Fruit fly (Drosophila melanogaster) whole organism, embryonic: ENCODE data around the gene mRpL40.

ENCODE experiments used
- CG11247 ChIP-seq: fragments of 200-800 bp; sonication (Bioruptor generic); IDR thresholded peaks from 2 replicates; pipeline ENCODE4 v1.3.6; 2022; ENCODE audit warnings: missing biosample characterization, missing genetic modification characterization
- CG11504 ChIP-seq: fragments of 200-800 bp; sonication (Bioruptor generic); optimal IDR thresholded peaks from 3 replicates; lab custom pipeline; 2019; ENCODE audit warnings: missing biosample characterization, mild to moderate bottlenecking, missing genetic modification characterization, moderate library complexity
- CG11695 ChIP-seq: fragments of 200-800 bp; sonication (Bioruptor generic); IDR thresholded peaks from 3 replicates; pipeline ENCODE4 v1.3.6; 2022; ENCODE audit warnings: missing biosample characterization, missing genetic modification characterization
- CG12219 ChIP-seq: fragments of 200-800 bp; sonication (Bioruptor generic); optimal IDR thresholded peaks from 3 replicates; lab custom pipeline; 2018; ENCODE audit warnings: missing biosample characterization, mild to moderate bottlenecking, missing genetic modification characterization
- CG13424 ChIP-seq: fragments of 200-800 bp; sonication (Bioruptor generic); optimal IDR thresholded peaks from 2 replicates; lab custom pipeline; 2019; ENCODE audit warnings: missing biosample characterization, mild to moderate bottlenecking, missing genetic modification characterization, moderate library complexity
- CG13775 ChIP-seq: fragments of 200-800 bp; sonication (Bioruptor generic); optimal IDR thresholded peaks from 3 replicates; lab custom pipeline; 2017; ENCODE audit warnings: missing biosample characterization, mild to moderate bottlenecking, missing genetic modification characterization
- CG14710 ChIP-seq: fragments of 200-800 bp; sonication (Bioruptor generic); optimal IDR thresholded peaks from 3 replicates; lab custom pipeline; 2019; ENCODE audit warnings: missing biosample characterization, mild to moderate bottlenecking, missing genetic modification characterization, moderate library complexity
- CG15696 ChIP-seq: fragments of 200-800 bp; sonication (Bioruptor generic); optimal IDR thresholded peaks from 2 replicates; lab custom pipeline; 2019; ENCODE audit warnings: missing biosample characterization, mild to moderate bottlenecking, missing genetic modification characterization, moderate library complexity
- CG1602 ChIP-seq: fragments of 200-800 bp; sonication (Bioruptor generic); optimal IDR thresholded peaks from 3 replicates; lab custom pipeline; 2016; ENCODE audit warnings: missing biosample characterization, missing genetic modification characterization
- CG1647 ChIP-seq: fragments of 200-800 bp; sonication (Bioruptor generic); optimal IDR thresholded peaks from 3 replicates; lab custom pipeline; 2016; ENCODE audit warnings: missing biosample characterization, missing genetic modification characterization
- CG18011 ChIP-seq: fragments of 200-800 bp; sonication (Bioruptor generic); optimal IDR thresholded peaks from 2 replicates; lab custom pipeline; 2017; ENCODE audit warnings: missing biosample characterization, missing genetic modification characterization, mild to moderate bottlenecking, moderate library complexity, missing genotype
- CG1832 ChIP-seq: fragments of 200-800 bp; sonication (Bioruptor generic); optimal IDR thresholded peaks from 2 replicates; lab custom pipeline; 2017; ENCODE audit warnings: missing biosample characterization, mild to moderate bottlenecking, missing genetic modification characterization, inconsistent platforms
- CG18599 ChIP-seq: fragments of 200-800 bp; sonication (Bioruptor generic); optimal IDR thresholded peaks from 3 replicates; lab custom pipeline; 2017; ENCODE audit warnings: missing biosample characterization, missing genetic modification characterization, mild to moderate bottlenecking, moderate library complexity, missing genetic modification reagents
- CG2199 ChIP-seq: fragments of 200-800 bp; sonication (Bioruptor generic); IDR thresholded peaks from 3 replicates; pipeline ENCODE4 v1.3.6; 2022; ENCODE audit warnings: missing biosample characterization, missing genetic modification characterization
- CG43689 ChIP-seq: fragments of 200-800 bp; sonication (Bioruptor generic); IDR thresholded peaks from 2 replicates; pipeline ENCODE4 v1.3.6; 2022; ENCODE audit warnings: missing biosample characterization, missing genetic modification characterization
- CG4707 ChIP-seq: fragments of 200-800 bp; sonication (Bioruptor generic); optimal IDR thresholded peaks from 2 replicates; lab custom pipeline; 2018; ENCODE audit warnings: missing biosample characterization, mild to moderate bottlenecking, missing genetic modification characterization, moderate library complexity
- CG6854 ChIP-seq: fragments of 200-800 bp; sonication (Bioruptor generic); optimal IDR thresholded peaks from 3 replicates; lab custom pipeline; 2017; ENCODE audit warnings: missing biosample characterization, mild to moderate bottlenecking, missing genetic modification characterization
- CG7271 ChIP-seq: fragments of 200-800 bp; sonication (Bioruptor generic); optimal IDR thresholded peaks from 2 replicates; lab custom pipeline; 2018; ENCODE audit warnings: missing biosample characterization, mild to moderate bottlenecking, missing genetic modification characterization, moderate library complexity
- CG9609 ChIP-seq: fragments of 200-800 bp; sonication (Bioruptor generic); optimal IDR thresholded peaks from 3 replicates; lab custom pipeline; 2016; ENCODE audit warnings: missing biosample characterization, missing genetic modification characterization
- CG9797 ChIP-seq: fragments of 200-800 bp; sonication (Bioruptor generic); optimal IDR thresholded peaks from 3 replicates; lab custom pipeline; 2018; ENCODE audit warnings: missing biosample characterization, mild to moderate bottlenecking, missing genetic modification characterization
- CHES-1-like ChIP-seq: fragments of 200-800 bp; sonication (Bioruptor generic); optimal IDR thresholded peaks from 2 replicates; lab custom pipeline; 2016; ENCODE audit warnings: missing biosample characterization, missing genetic modification characterization
- Camta ChIP-seq: fragments of 200-800 bp; sonication (Bioruptor generic); optimal IDR thresholded peaks from 2 replicates; lab custom pipeline; 2016; ENCODE audit warnings: missing biosample characterization, missing genetic modification characterization
- D19B ChIP-seq: fragments of 200-800 bp; sonication (Bioruptor generic); optimal IDR thresholded peaks from 2 replicates; lab custom pipeline; 2017; ENCODE audit warnings: missing biosample characterization, mild to moderate bottlenecking, missing genetic modification characterization
- Dad ChIP-seq: fragments of 200-800 bp; sonication (Bioruptor generic); optimal IDR thresholded peaks from 3 replicates; lab custom pipeline; 2016; ENCODE audit warnings: missing biosample characterization, missing genetic modification characterization
- Dref ChIP-seq: fragments of 200-800 bp; sonication (Bioruptor generic); IDR thresholded peaks from 2 replicates; pipeline ENCODE4 v1.3.6; 2022; ENCODE audit warnings: missing biosample characterization, missing genetic modification characterization
- HLHmδ ChIP-seq: fragments of 200-800 bp; sonication (Bioruptor generic); optimal IDR thresholded peaks from 2 replicates; lab custom pipeline; 2018; ENCODE audit warnings: missing biosample characterization, mild to moderate bottlenecking, missing genetic modification characterization, moderate library complexity
- Lpt ChIP-seq: fragments of >200 bp; optimal IDR thresholded peaks from 2 replicates; lab custom pipeline; 2018; ENCODE audit warnings: missing biosample characterization, missing genetic modification characterization
- Myb ChIP-seq: fragments of 200-800 bp; sonication (Bioruptor generic); optimal IDR thresholded peaks from 2 replicates; lab custom pipeline; 2016; ENCODE audit warnings: missing biosample characterization, missing genetic modification characterization
- Opbp ChIP-seq: fragments of 200-800 bp; sonication (Bioruptor generic); IDR thresholded peaks from 3 replicates; pipeline ENCODE4 v1.3.6; 2022; ENCODE audit warnings: missing biosample characterization, missing genetic modification characterization; ENCODE audit not compliant: partially characterized antibody
- Ptx1 ChIP-seq: fragments of 200-800 bp; sonication (Bioruptor generic); IDR thresholded peaks from 2 replicates; pipeline ENCODE4 v1.3.6; 2022; ENCODE audit warnings: missing biosample characterization, missing genetic modification characterization
- Vsx1 ChIP-seq: fragments of 200-800 bp; sonication (Bioruptor generic); optimal IDR thresholded peaks from 2 replicates; lab custom pipeline; 2017; ENCODE audit warnings: missing biosample characterization, mild to moderate bottlenecking, missing genetic modification characterization, missing genetic modification reagents
- Xbp1 ChIP-seq: fragments of 200-800 bp; sonication (Bioruptor generic); optimal IDR thresholded peaks from 3 replicates; lab custom pipeline; 2016; ENCODE audit warnings: missing biosample characterization, mild to moderate bottlenecking, missing genetic modification characterization
- abd-A ChIP-seq: fragments of 200-800 bp; sonication (Bioruptor generic); optimal IDR thresholded peaks from 3 replicates; lab custom pipeline; 2019; ENCODE audit warnings: missing biosample characterization, mild to moderate bottlenecking, missing genetic modification characterization, moderate library complexity
- dmrt11E ChIP-seq: fragments of 200-800 bp; sonication (Bioruptor generic); optimal IDR thresholded peaks from 3 replicates; lab custom pipeline; 2018; ENCODE audit warnings: missing biosample characterization, mild to moderate bottlenecking, missing genetic modification characterization, moderate library complexity
- emc ChIP-seq: fragments of 200-800 bp; sonication (Bioruptor generic); optimal IDR thresholded peaks from 2 replicates; lab custom pipeline; 2016; ENCODE audit warnings: missing biosample characterization, missing genetic modification characterization
- en ChIP-seq: fragments of 200-800 bp; sonication (Bioruptor generic); optimal IDR thresholded peaks from 2 replicates; lab custom pipeline; 2016; ENCODE audit warnings: missing biosample characterization, missing genetic modification characterization
- exex ChIP-seq: fragments of 200-800 bp; sonication (Bioruptor generic); optimal IDR thresholded peaks from 4 replicates; lab custom pipeline; 2018; ENCODE audit warnings: missing biosample characterization, mild to moderate bottlenecking, missing genetic modification characterization, moderate library complexity
- lmd ChIP-seq: fragments of 200-800 bp; sonication (Bioruptor generic); IDR thresholded peaks from 2 replicates; pipeline ENCODE4 v1.3.6; 2022; ENCODE audit warnings: missing biosample characterization, missing genetic modification characterization
- luna ChIP-seq: fragments of 200-800 bp; sonication (Bioruptor generic); optimal IDR thresholded peaks from 2 replicates; lab custom pipeline; 2016; ENCODE audit warnings: missing biosample characterization, missing genetic modification characterization
- maf-S ChIP-seq: fragments of 200-800 bp; sonication (Bioruptor generic); optimal IDR thresholded peaks from 2 replicates; lab custom pipeline; 2016; ENCODE audit warnings: missing biosample characterization, missing genetic modification characterization
- mirr ChIP-seq: fragments of 200-800 bp; sonication (Bioruptor generic); optimal IDR thresholded peaks from 3 replicates; lab custom pipeline; 2018; ENCODE audit warnings: missing biosample characterization, mild to moderate bottlenecking, missing genetic modification characterization
- nmo ChIP-seq: fragments of 200-800 bp; sonication (Bioruptor generic); optimal IDR thresholded peaks from 2 replicates; lab custom pipeline; 2018; ENCODE audit warnings: missing biosample characterization, mild to moderate bottlenecking, missing genetic modification characterization, moderate library complexity
- pita ChIP-seq: fragments of 200-800 bp; sonication (Bioruptor generic); optimal IDR thresholded peaks from 2 replicates; lab custom pipeline; 2017; ENCODE audit warnings: missing biosample characterization, mild to moderate bottlenecking, missing genetic modification characterization
- pros ChIP-seq: fragments of 200-800 bp; sonication (Bioruptor generic); optimal IDR thresholded peaks from 3 replicates; lab custom pipeline; 2019; ENCODE audit warnings: missing biosample characterization, mild to moderate bottlenecking, missing genetic modification characterization, moderate library complexity
- sd ChIP-seq: fragments of 200-800 bp; sonication (Bioruptor generic); optimal IDR thresholded peaks from 3 replicates; lab custom pipeline; 2018; ENCODE audit warnings: missing biosample characterization, mild to moderate bottlenecking, missing genetic modification characterization, moderate library complexity
- sens ChIP-seq: fragments of 200-800 bp; sonication (Bioruptor generic); peaks from one replicate; lab custom pipeline; 2016; ENCODE audit warnings: missing biosample characterization, missing genetic modification characterization
- stc ChIP-seq: fragments of 200-800 bp; sonication (Bioruptor generic); IDR thresholded peaks from 2 replicates; pipeline ENCODE4 v1.3.6; 2022; ENCODE audit warnings: missing biosample characterization, missing genetic modification characterization
- usp ChIP-seq: fragments of >200 bp; optimal IDR thresholded peaks from 2 replicates; lab custom pipeline; 2017; ENCODE audit warnings: missing biosample characterization, missing genetic modification characterization
- zfh1 ChIP-seq: fragments of 200-800 bp; sonication (Bioruptor generic); IDR thresholded peaks from 3 replicates; pipeline ENCODE4 v1.3.6; 2022; ENCODE audit warnings: missing biosample characterization, missing genetic modification characterization

Gene mRpL40

dm6 chr3R:11435537-11436234, 28.0 kb downstream of the mRpL40 start, which contains the start of the genes Exd2 and CG5281 (continued):
- no peak for TF ChIP-seq usp (GFP tag; lab: Kevin White, UChicago)
- TF ChIP-seq exex = no peak
- TF ChIP-seq CG43689 (GFP tag; lab: Robert Waterston, UW) = no peak
- no peak for TF ChIP-seq abd-A (tag; lab: Kevin White, UChicago)
- no peak for TF ChIP-seq sd
- TF ChIP-seq CG12219 (GFP tag; lab: Kevin White, UChicago) = peak; percentile 30
- no peak for TF ChIP-seq emc (GFP tag; lab: Kevin White, UChicago)
- peak; percentile 46 for TF ChIP-seq CG1647 (GFP tag; lab: Kevin White, UChicago)
- TF ChIP-seq Dref (GFP tag; lab: Robert Waterston, UW) = peak; percentile 40; the same call in 1 of the 2 replicates
- TF ChIP-seq CG18011 = peak; percentile 43
- TF ChIP-seq luna = no peak
- no peak for TF ChIP-seq D19B
- TF ChIP-seq CG14710 = peak; percentile 94
- peak; percentile 94 for TF ChIP-seq sens (GFP tag; lab: Kevin White, UChicago)
- no peak for TF ChIP-seq HLHmδ
- TF ChIP-seq Camta (GFP tag; lab: Kevin White, UChicago) = peak; percentile 39
- TF ChIP-seq CG15696 = peak; percentile 21
- TF ChIP-seq CG4707 (GFP tag; lab: Kevin White, UChicago) = peak; percentile 11
- TF ChIP-seq Dad = peak; percentile 47
- TF ChIP-seq en (GFP tag; lab: Kevin White, UChicago) = peak; percentile 4
- TF ChIP-seq Xbp1 (GFP tag; lab: Kevin White, UChicago) = peak; percentile 77
- TF ChIP-seq mirr (GFP tag; lab: Kevin White, UChicago) = peak; percentile 7
- TF ChIP-seq CG11695 (GFP tag; lab: Robert Waterston, UW) = no peak
- 0 out of 2 replicates have a peak, but pooled peaks have one; percentile 17 for TF ChIP-seq stc
- TF ChIP-seq CG13775 (GFP tag; lab: Kevin White, UChicago) = peak; percentile 61
- TF ChIP-seq CG2199 = no peak
- no peak for TF ChIP-seq CG1832 (GFP tag; lab: Kevin White, UChicago)
- peak; percentile 7 for TF ChIP-seq CG7271 (tag; lab: Kevin White, UChicago)
- peak; percentile 37 for TF ChIP-seq CG9609 (GFP tag; lab: Kevin White, UChicago)
- TF ChIP-seq Myb (GFP tag; lab: Kevin White, UChicago) = peak; percentile 95
- peak; percentile 37; the same call in 1 of the 2 replicates for TF ChIP-seq Ptx1 (GFP tag; lab: Robert Waterston, UW)
- no peak for TF ChIP-seq CG6854 (GFP tag; lab: Kevin White, UChicago)
- TF ChIP-seq Opbp (GFP tag; lab: Robert Waterston, UW) = no peak
- no peak for TF ChIP-seq CG18599 (GFP tag; lab: Kevin White, UChicago)
- TF ChIP-seq CHES-1-like (GFP tag; lab: Kevin White, UChicago) = peak; percentile 45
- no peak for TF ChIP-seq pros (GFP tag; lab: Kevin White, UChicago)
- no peak for TF ChIP-seq Vsx1 (GFP tag; lab: Kevin White, UChicago)
- TF ChIP-seq lmd (GFP tag; lab: Robert Waterston, UW) = peak; percentile 25; the same call in 1 of the 2 replicates
- peak; percentile 5 for TF ChIP-seq maf-S
- TF ChIP-seq CG11504 = no peak
- no peak for TF ChIP-seq pita
- peak; percentile 46; the same call in 1 of the 3 replicates for TF ChIP-seq zfh1
- TF ChIP-seq CG13424 (tag; lab: Kevin White, UChicago) = peak; percentile 66
- TF ChIP-seq Lpt (GFP tag; lab: Kevin White, UChicago) = no peak
- peak; percentile 36 for TF ChIP-seq CG9797 (GFP tag; lab: Kevin White, UChicago)
- peak; percentile 59 for TF ChIP-seq dmrt11E (tag; lab: Kevin White, UChicago)
- TF ChIP-seq CG11247 (GFP tag; lab: Robert Waterston, UW) = no peak
- peak; percentile 63 for TF ChIP-seq nmo (GFP tag; lab: Kevin White, UChicago)
- peak; percentile 42 for TF ChIP-seq CG1602
